Worm (Caenorhabditis elegans): ENCODE measurements around the gene T11F9.21.

Gene T11F9.21

ce11 chrV:11492456-11492855 is at the start of gene T11F9.21:
Gene T11F9.21 (plus strand): TSS chrV:11492756.
- TF ChIP-seq elt-1 (tag; optimal IDR thresholded peaks at IDR 0.05), result no peak
- no peak for TF ChIP-seq pha-4 (tag; optimal IDR thresholded peaks at IDR 0.05)
- no peak for TF ChIP-seq sea-2 (GFP tag; optimal IDR thresholded peaks at IDR 0.05)
- TF ChIP-seq hmg-11 (tag; optimal IDR thresholded peaks at IDR 0.05), result no peak
- TF ChIP-seq nfya-1 (tag; optimal IDR thresholded peaks at IDR 0.05; ENCODE audit: insufficient read depth), result no peak
- no peak for TF ChIP-seq ceh-16 (tag; optimal IDR thresholded peaks at IDR 0.05)
- no peak for TF ChIP-seq R02D3.7 (tag; optimal IDR thresholded peaks at IDR 0.05)
- TF ChIP-seq zag-1 (tag; optimal IDR thresholded peaks at IDR 0.05), result no peak
- no peak for TF ChIP-seq unc-62 (GFP tag; optimal IDR thresholded peaks at IDR 0.05)
- TF ChIP-seq egl-5 (tag; optimal IDR thresholded peaks at IDR 0.05), result no peak
- TF ChIP-seq nhr-43 (tag; optimal IDR thresholded peaks at IDR 0.05; ENCODE audit: poor library complexity, severe bottlenecking), result no peak
- no peak for TF ChIP-seq ama-1 (optimal IDR thresholded peaks at IDR 0.05)
- no peak for TF ChIP-seq nhr-12 (tag; optimal IDR thresholded peaks at IDR 0.05)
- TF ChIP-seq mml-1 (tag; optimal IDR thresholded peaks at IDR 0.05), result no peak
- TF ChIP-seq lin-15B (tag; optimal IDR thresholded peaks at IDR 0.05), result no peak
- no peak for TF ChIP-seq ZK546.5 (tag; optimal IDR thresholded peaks at IDR 0.05)
- no peak for TF ChIP-seq pqm-1 (tag; optimal IDR thresholded peaks at IDR 0.05)

ce11 chrV:11443503-11443902 is 49.1 kb upstream of the T11F9.21 start, which contains the start of gene F57B7.2:
Gene F57B7.2 (minus strand): TSS chrV:11443603.
- TF ChIP-seq nfya-1 (tag; optimal IDR thresholded peaks at IDR 0.05; ENCODE audit: insufficient read depth) (peak; percentile 16), elt-2 (tag; optimal IDR thresholded peaks at IDR 0.05) (no peak), sea-2 (GFP tag; optimal IDR thresholded peaks at IDR 0.05) (no peak), zag-1 (tag; optimal IDR thresholded peaks at IDR 0.05) (no peak), nhr-25 (tag; optimal IDR thresholded peaks at IDR 0.05) (no peak), ZK546.5 (tag; optimal IDR thresholded peaks at IDR 0.05) (no peak), fkh-10 (GFP tag; optimal IDR thresholded peaks at IDR 0.05) (no peak), nhr-23 (tag; optimal IDR thresholded peaks at IDR 0.05) (no peak), daf-12 (tag; optimal IDR thresholded peaks at IDR 0.05) (no peak), lsy-12 (tag; optimal IDR thresholded peaks at IDR 0.05) (no peak), unc-62 (GFP tag; optimal IDR thresholded peaks at IDR 0.05) (peak; percentile 6), ceh-82 (tag; optimal IDR thresholded peaks at IDR 0.05) (no peak)

- TF ChIP-seq egl-27 (tag; optimal IDR thresholded peaks at IDR 0.05) (no peak), fos-1 (tag; optimal IDR thresholded peaks at IDR 0.05) (no peak), pqm-1 (tag; optimal IDR thresholded peaks at IDR 0.05) (no peak), nhr-43 (tag; optimal IDR thresholded peaks at IDR 0.05; ENCODE audit: poor library complexity, severe bottlenecking) (no peak), aly-2 (tag; optimal IDR thresholded peaks at IDR 0.05) (no peak), snpc-4 (tag; optimal IDR thresholded peaks at IDR 0.05) (peak; percentile 20), elt-3 (tag; optimal IDR thresholded peaks at IDR 0.05) (no peak), mml-1 (tag; optimal IDR thresholded peaks at IDR 0.05) (no peak), unc-39 (tag; optimal IDR thresholded peaks at IDR 0.05) (no peak), nfya-1 (tag; optimal IDR thresholded peaks at IDR 0.05; ENCODE audit: insufficient read depth) (peak; percentile 86), lin-39 (tag; optimal IDR thresholded peaks at IDR 0.05) (peak; percentile 73), nhr-12 (tag; optimal IDR thresholded peaks at IDR 0.05) (no peak), ceh-82 (tag; optimal IDR thresholded peaks at IDR 0.05) (no peak), sea-2 (GFP tag; optimal IDR thresholded peaks at IDR 0.05) (no peak), ama-1 (optimal IDR thresholded peaks at IDR 0.05) (no peak), lin-15B (tag; optimal IDR thresholded peaks at IDR 0.05) (no peak), ztf-4 (tag; optimal IDR thresholded peaks at IDR 0.05) (no peak), elt-1 (tag; optimal IDR thresholded peaks at IDR 0.05) (no peak), pha-4 (tag; optimal IDR thresholded peaks at IDR 0.05) (no peak), skn-1 (tag; optimal IDR thresholded peaks at IDR 0.05) (no peak), nhr-28 (tag; optimal IDR thresholded peaks at IDR 0.05) (no peak), tbx-2 (tag; optimal IDR thresholded peaks at IDR 0.05) (no peak), nhr-77 (tag; optimal IDR thresholded peaks at IDR 0.05) (no peak), ztf-11 (tag; optimal IDR thresholded peaks at IDR 0.05) (no peak), eor-1 (tag; optimal IDR thresholded peaks at IDR 0.05) (no peak), ceh-28 (tag; optimal IDR thresholded peaks at IDR 0.05) (peak; percentile 28), nhr-76 (tag; optimal IDR thresholded peaks at IDR 0.05) (no peak), elt-2 (tag; optimal IDR thresholded peaks at IDR 0.05) (no peak), ceh-9 (tag; optimal IDR thresholded peaks at IDR 0.05) (no peak), egl-5 (tag; optimal IDR thresholded peaks at IDR 0.05) (peak; percentile 48), R02D3.7 (tag; optimal IDR thresholded peaks at IDR 0.05) (no peak), mdl-1 (tag; optimal IDR thresholded peaks at IDR 0.05) (no peak), unc-62 (GFP tag; optimal IDR thresholded peaks at IDR 0.05) (peak; percentile 52), zag-1 (tag; optimal IDR thresholded peaks at IDR 0.05) (no peak), hmg-11 (tag; optimal IDR thresholded peaks at IDR 0.05) (peak; percentile 30), jun-1 (tag; optimal IDR thresholded peaks at IDR 0.05) (no peak), nhr-67 (tag; optimal IDR thresholded peaks at IDR 0.05) (no peak), nhr-23 (tag; optimal IDR thresholded peaks at IDR 0.05) (no peak)
Observed at ce11 chrV:11445375-11445774, 47.2 kb upstream of the T11F9.21 start.
